Worm (Caenorhabditis elegans) whole organism, L2 larva: ENCODE results near the gene flp-15.

ENCODE experiments used
- C34F6.9 ChIP-seq: fragments of 150-350 bp; optimal IDR thresholded peaks from 2 replicates; lab custom pipeline; 2014; ENCODE audit warnings: missing biosample characterization, missing genetic modification characterization
- F13H6.1 ChIP-seq: sonication (generic microtip); optimal IDR thresholded peaks from 2 replicates; lab custom pipeline; 2016; ENCODE audit warnings: missing genetic modification characterization, missing compliant biosample characterization
- R02D3.7 ChIP-seq: fragments of 150-350 bp; optimal IDR thresholded peaks from 2 replicates; lab custom pipeline; 2014; ENCODE audit warnings: missing biosample characterization, missing genetic modification characterization
- Y55F3AM.14 ChIP-seq: fragments of 200-800 bp; sonication (Bioruptor generic); optimal IDR thresholded peaks from 2 replicates; lab custom pipeline; 2018; ENCODE audit warnings: mild to moderate bottlenecking, missing genetic modification characterization, missing compliant biosample characterization
- ZK546.5 ChIP-seq: sonication (generic microtip); optimal IDR thresholded peaks from 2 replicates; lab custom pipeline; 2017; ENCODE audit warnings: missing biosample characterization, missing genetic modification characterization
- alr-1 ChIP-seq: fragments of 150-350 bp; optimal IDR thresholded peaks from 2 replicates; lab custom pipeline; 2014; ENCODE audit warnings: missing biosample characterization, missing genetic modification characterization
- aly-2 ChIP-seq: fragments of 150-350 bp; optimal IDR thresholded peaks from 2 replicates; lab custom pipeline; 2014; ENCODE audit warnings: missing biosample characterization, missing genetic modification characterization
- ama-1 ChIP-seq: fragments of 150-350 bp; optimal IDR thresholded peaks from 2 replicates; lab custom pipeline; 2018; ENCODE audit warnings: inconsistent platforms
- blmp-1 ChIP-seq: sonication (generic microtip); optimal IDR thresholded peaks from 2 replicates; lab custom pipeline; 2017; ENCODE audit warnings: missing genetic modification characterization, mild to moderate bottlenecking, missing compliant biosample characterization, antibody characterized with exemption, moderate library complexity; ENCODE audit not compliant: insufficient read depth
- ceh-16 ChIP-seq: fragments of 150-350 bp; optimal IDR thresholded peaks from 2 replicates; lab custom pipeline; 2014; ENCODE audit warnings: missing biosample characterization, missing genetic modification characterization
- crh-2 ChIP-seq: sonication (generic microtip); optimal IDR thresholded peaks from 2 replicates; lab custom pipeline; 2017; ENCODE audit warnings: missing biosample characterization, missing genetic modification characterization
- egl-27 ChIP-seq: sonication (generic microtip); optimal IDR thresholded peaks from 3 replicates; lab custom pipeline; 2017; ENCODE audit warnings: missing biosample characterization, missing genetic modification reagents, missing genetic modification characterization
- elt-1 ChIP-seq: fragments of 150-350 bp; optimal IDR thresholded peaks from 2 replicates; lab custom pipeline; 2014; ENCODE audit warnings: missing biosample characterization, missing genetic modification characterization
- elt-3 ChIP-seq: sonication (generic microtip); optimal IDR thresholded peaks from 2 replicates; lab custom pipeline; 2017; ENCODE audit warnings: missing biosample characterization, missing genetic modification characterization
- fos-1 ChIP-seq: fragments of 150-350 bp; optimal IDR thresholded peaks from 2 replicates; lab custom pipeline; 2014; ENCODE audit warnings: missing biosample characterization, missing genetic modification characterization
- gmeb-1 ChIP-seq: fragments of 150-350 bp; optimal IDR thresholded peaks from 2 replicates; lab custom pipeline; 2014; ENCODE audit warnings: missing biosample characterization, missing genetic modification characterization
- lin-11 ChIP-seq: fragments of 150-350 bp; sonication (generic microtip); optimal IDR thresholded peaks from 2 replicates; lab custom pipeline; 2014; ENCODE audit warnings: missing biosample characterization, missing genetic modification characterization, inconsistent platforms, mixed read lengths
- lin-13 ChIP-seq: fragments of 150-350 bp; optimal IDR thresholded peaks from 2 replicates; lab custom pipeline; 2014; ENCODE audit warnings: missing biosample characterization, missing genetic modification reagents, missing genetic modification characterization
- lsy-2 ChIP-seq, 2 experiments: fragments of 150-350 bp in 1 of 2; sonication (generic microtip) in 1 of 2; optimal IDR thresholded peaks; 2 replicates each; lab custom pipeline; 2014 to 2017; ENCODE audit warnings: missing biosample characterization in 2 of 2, missing genetic modification characterization in 2 of 2
- mdl-1 ChIP-seq, 2 experiments: fragments of 150-350 bp in 1 of 2; sonication (generic microtip) in 1 of 2; optimal IDR thresholded peaks; 2 replicates each; lab custom pipeline; 2017; ENCODE audit warnings: missing biosample characterization in 2 of 2, missing genetic modification characterization in 2 of 2
- nhr-10 ChIP-seq: sonication (generic microtip); optimal IDR thresholded peaks from 2 replicates; lab custom pipeline; 2017; ENCODE audit warnings: missing biosample characterization, missing genetic modification characterization
- nhr-129 ChIP-seq: fragments of 150-350 bp; optimal IDR thresholded peaks from 2 replicates; lab custom pipeline; 2014; ENCODE audit warnings: missing biosample characterization, missing genetic modification characterization
- nhr-23 ChIP-seq: fragments of 150-350 bp; optimal IDR thresholded peaks from 2 replicates; lab custom pipeline; 2014; ENCODE audit warnings: missing biosample characterization, missing genetic modification reagents, missing genetic modification characterization
- nhr-25 ChIP-seq: fragments of 150-350 bp; sonication (generic microtip); optimal IDR thresholded peaks from 3 replicates; lab custom pipeline; 2014; ENCODE audit warnings: missing biosample characterization, missing genetic modification characterization
- nhr-6 ChIP-seq: fragments of 150-350 bp; optimal IDR thresholded peaks from 2 replicates; lab custom pipeline; 2014; ENCODE audit warnings: missing biosample characterization, missing genetic modification characterization
- sem-4 ChIP-seq: fragments of 150-350 bp; optimal IDR thresholded peaks from 2 replicates; lab custom pipeline; 2014; ENCODE audit warnings: missing biosample characterization, missing genetic modification reagents, missing genetic modification characterization
- sma-3 ChIP-seq: sonication (generic microtip); optimal IDR thresholded peaks from 2 replicates; lab custom pipeline; 2016; ENCODE audit warnings: missing genetic modification reagents, missing genetic modification characterization, missing compliant biosample characterization
- sma-9 ChIP-seq, 2 experiments: fragments of 150-350 bp in 1 of 2; sonication (generic microtip) in 1 of 2; optimal IDR thresholded peaks; 2 replicates each; lab custom pipeline; 2014 to 2016; ENCODE audit warnings: missing genetic modification characterization in 2 of 2, mild to moderate bottlenecking in 1 of 2, missing biosample characterization in 1 of 2, missing compliant biosample characterization in 1 of 2, missing genetic modification reagents in 1 of 2, moderate library complexity in 1 of 2
- snpc-4 ChIP-seq: fragments of 150-350 bp; optimal IDR thresholded peaks from 2 replicates; lab custom pipeline; 2014; ENCODE audit warnings: missing biosample characterization, missing genetic modification characterization
- unc-55 ChIP-seq: fragments of 150-350 bp; sonication (generic microtip); optimal IDR thresholded peaks from 3 replicates; lab custom pipeline; 2014; ENCODE audit warnings: missing biosample characterization, missing genetic modification reagents, missing genetic modification characterization
- unc-62 ChIP-seq: fragments of 150-350 bp; optimal IDR thresholded peaks from 2 replicates; lab custom pipeline; 2014; ENCODE audit warnings: missing biosample characterization, missing genetic modification reagents, missing genetic modification characterization
- zag-1 ChIP-seq: fragments of 150-350 bp; optimal IDR thresholded peaks from 2 replicates; lab custom pipeline; 2014; ENCODE audit warnings: missing biosample characterization, missing genetic modification characterization
- ztf-11 ChIP-seq: sonication (generic microtip); optimal IDR thresholded peaks from 2 replicates; lab custom pipeline; 2017; ENCODE audit warnings: missing biosample characterization, missing genetic modification characterization

Gene flp-15

ce11 chrIII:13623014-13623413, 44.6 kb downstream of the flp-15 start, which contains the start of gene mlc-5:
mlc-5 (plus strand) TSS chrIII:13623314.
- TF ChIP-seq egl-27 (tag; lab: Kevin White, UChicago): no peak
- TF ChIP-seq ZK546.5 (tag; lab: Kevin White, UChicago): no peak
- no peak for TF ChIP-seq Y55F3AM.14

ce11 chrIII:13622268-13622667, 45.4 kb downstream of the flp-15 start, which contains the start of gene hip-1:
hip-1 (minus strand) TSS chrIII:13622492.
- TF ChIP-seq nhr-25 (tag; lab: Kevin White, UChicago) (peak; percentile 6), crh-2 (tag; lab: Kevin White, UChicago) (peak; percentile 59), F13H6.1 (peak; percentile 44), sma-9 (GFP tag; optimal IDR thresholded peaks at IDR 0.05; lab: Kevin White, UChicago) (peak; percentile 19), sma-9 (tag; optimal IDR thresholded peaks at IDR 0.05; lab: Kevin White, UChicago) (no peak), lin-11 (peak; percentile 2), ceh-16 (no peak), lin-13 (GFP tag; lab: Kevin White, UChicago) (peak; percentile 31), aly-2 (tag; lab: Kevin White, UChicago) (no peak), C34F6.9 (tag; lab: Kevin White, UChicago) (peak; percentile 83), egl-27 (tag; lab: Kevin White, UChicago) (no peak), lsy-2 (tag; optimal IDR thresholded peaks at IDR 0.05; lab: Kevin White, UChicago) (peak; percentile 18 to 69), unc-55 (peak; percentile 68), gmeb-1 (tag; lab: Kevin White, UChicago) (peak; percentile 65), snpc-4 (tag; lab: Kevin White, UChicago) (peak; percentile 35)

- no peak for TF ChIP-seq sma-9 (GFP tag; optimal IDR thresholded peaks at IDR 0.05; lab: Kevin White, UChicago)
- no peak for TF ChIP-seq sma-9 (tag; optimal IDR thresholded peaks at IDR 0.05; lab: Kevin White, UChicago)
- TF ChIP-seq ama-1: no peak
- no peak for TF ChIP-seq unc-62 (GFP tag; lab: Kevin White, UChicago)
Observed at ce11 chrIII:13621717-13622116, 45.9 kb downstream of the flp-15 start.

ce11 chrIII:13621012-13621411, 46.6 kb downstream of the flp-15 start:
- TF ChIP-seq elt-3 (tag; lab: Kevin White, UChicago) (no peak), zag-1 (tag; lab: Kevin White, UChicago) (no peak), sma-3 (GFP tag; lab: Kevin White, UChicago) (no peak), nhr-10 (tag; lab: Kevin White, UChicago) (no peak), elt-1 (tag; lab: Kevin White, UChicago) (no peak), nhr-25 (tag; lab: Kevin White, UChicago) (no peak), C34F6.9 (tag; lab: Kevin White, UChicago) (no peak), unc-62 (GFP tag; lab: Kevin White, UChicago) (no peak), lin-13 (GFP tag; lab: Kevin White, UChicago) (no peak), unc-55 (no peak), crh-2 (tag; lab: Kevin White, UChicago) (no peak), sem-4 (tag; lab: Kevin White, UChicago) (no peak), blmp-1 (tag; lab: Kevin White, UChicago) (no peak), gmeb-1 (tag; lab: Kevin White, UChicago) (no peak), nhr-129 (tag; lab: Kevin White, UChicago) (no peak), egl-27 (tag; lab: Kevin White, UChicago) (no peak), alr-1 (tag; lab: Kevin White, UChicago) (no peak)

ce11 chrIII:13616793-13617192, 50.8 kb downstream of the flp-15 start, which contains the start of gene T12D8.9:
T12D8.9 (plus strand) TSS chrIII:13617104.
- peak in 1 of 2 experiments; percentile 3 for TF ChIP-seq lsy-2 (tag; optimal IDR thresholded peaks at IDR 0.05; lab: Kevin White, UChicago)
- TF ChIP-seq sma-3 (GFP tag; lab: Kevin White, UChicago): no peak
- TF ChIP-seq sma-9 (GFP tag; optimal IDR thresholded peaks at IDR 0.05; lab: Kevin White, UChicago): peak; percentile 43
- no peak for TF ChIP-seq sma-9 (tag; optimal IDR thresholded peaks at IDR 0.05; lab: Kevin White, UChicago)
- no peak for TF ChIP-seq zag-1 (tag; lab: Kevin White, UChicago)
- TF ChIP-seq F13H6.1: peak; percentile 67
- TF ChIP-seq R02D3.7 (tag; lab: Kevin White, UChicago): no peak
- TF ChIP-seq nhr-129 (tag; lab: Kevin White, UChicago): peak; percentile 67
- TF ChIP-seq, all 48 proteins: peak for 4

ce11 chrIII:13615530-13615929, 52.1 kb downstream of the flp-15 start:
- TF ChIP-seq nhr-6 (tag; lab: Kevin White, UChicago): no peak
- TF ChIP-seq mdl-1 (tag; optimal IDR thresholded peaks at IDR 0.05; lab: Kevin White, UChicago): no peak
- no peak for TF ChIP-seq fos-1 (tag; lab: Kevin White, UChicago)
- no peak for TF ChIP-seq ceh-16
- no peak for TF ChIP-seq ztf-11
- TF ChIP-seq ZK546.5 (tag; lab: Kevin White, UChicago): no peak
- no peak for TF ChIP-seq lin-11
- TF ChIP-seq egl-27 (tag; lab: Kevin White, UChicago): no peak
- TF ChIP-seq sma-3 (GFP tag; lab: Kevin White, UChicago): no peak
- TF ChIP-seq blmp-1 (tag; lab: Kevin White, UChicago): no peak
- no peak for TF ChIP-seq nhr-23 (tag; lab: Kevin White, UChicago)
